Worm (Caenorhabditis elegans): ENCODE results near the gene rpl-43.

rpl-43 gene

ce11 chrII:14143838-14144268 is 11.2 kb upstream of the rpl-43 start, which contains the start of gene W03H9.2 (continued):
- TF ChIP-seq lsy-27 (tag; optimal IDR thresholded peaks at IDR 0.05; ENCODE audit: borderline replicate concordance, insufficient read depth) (no peak), cebp-1 (GFP tag; IDR thresholded peaks at IDR 0.05) (no peak), cebp-1 (tag; optimal IDR thresholded peaks at IDR 0.05) (peak; percentile 51), mxl-1 (tag; optimal IDR thresholded peaks at IDR 0.05) (no peak), nfya-1 (tag; optimal IDR thresholded peaks at IDR 0.05; ENCODE audit: borderline replicate concordance, insufficient read depth) (no peak), F10E7.11 (tag; optimal IDR thresholded peaks at IDR 0.05) (no peak), Y79H2A.3 (GFP tag; conservative IDR thresholded peaks at IDR 0.05) (no peak), tbp1 (GFP tag; optimal IDR thresholded peaks at IDR 0.05) (peak; percentile 37), F52B5.7 (tag; optimal IDR thresholded peaks at IDR 0.05) (no peak), repo-1 (tag; optimal IDR thresholded peaks at IDR 0.05) (no peak), hmg-20 (GFP tag; IDR thresholded peaks at IDR 0.05) (no peak), ets-4 (GFP tag; optimal IDR thresholded peaks at IDR 0.05) (no peak), tlf-1 (GFP tag; optimal IDR thresholded peaks at IDR 0.05) (no peak), snpc-1.3 (tag; optimal IDR thresholded peaks at IDR 0.05; ENCODE audit: insufficient read depth) (no peak), nhr-179 (tag; optimal IDR thresholded peaks at IDR 0.05) (no peak), sdz-38 (tag; optimal IDR thresholded peaks at IDR 0.05) (no peak), Y67H2A.10 (GFP tag; conservative IDR thresholded peaks at IDR 0.05) (no peak), B0035.1 (tag; optimal IDR thresholded peaks at IDR 0.05) (no peak), lsl-1 (GFP tag; optimal IDR thresholded peaks at IDR 0.05) (peak; percentile 9), madf-8 (GFP tag; conservative IDR thresholded peaks at IDR 0.05) (no peak), rec-8 (tag; optimal IDR thresholded peaks at IDR 0.05) (peak in 1 of 2 experiments; percentile 39), C06A6.2 (GFP tag; conservative IDR thresholded peaks at IDR 0.05) (no peak), ceh-58 (GFP tag; IDR thresholded peaks at IDR 0.05) (no peak), let-526 (GFP tag; IDR thresholded peaks at IDR 0.05) (0 out of 2 replicates have a peak, but pooled peaks have one; percentile 10), let-607 (tag; optimal IDR thresholded peaks at IDR 0.05) (peak in 1 of 2 experiments; percentile 43), pbrm-1 (GFP tag; IDR thresholded peaks at IDR 0.05) (peak; percentile 43; the same call in 1 of the 2 replicates), Y53G8AR.9 (GFP tag; conservative IDR thresholded peaks at IDR 0.05) (no peak), Y56A3A.18 (GFP tag; IDR thresholded peaks at IDR 0.05) (no peak), aptf-3 (GFP tag; IDR thresholded peaks at IDR 0.05) (no peak), lir-1 (GFP tag; conservative IDR thresholded peaks at IDR 0.05) (peak; percentile 30; the same call in 1 of the 2 replicates), sea-2 (GFP tag; IDR thresholded peaks at IDR 0.05) (no peak), aptf-2 (GFP tag; conservative IDR thresholded peaks at IDR 0.05) (no peak; the same call in 1 of the 2 replicates), zim-3 (tag; optimal IDR thresholded peaks at IDR 0.05) (no peak), attf-6 (GFP tag; IDR thresholded peaks at IDR 0.05) (no peak), fkh-3 (tag; optimal IDR thresholded peaks at IDR 0.05) (no peak), egl-44 (GFP tag; IDR thresholded peaks at IDR 0.05) (no peak), ceh-100 (GFP tag; IDR thresholded peaks at IDR 0.05) (peak; percentile 96), ztf-25 (GFP tag; IDR thresholded peaks at IDR 0.05) (no peak), F23B12.7 (tag; optimal IDR thresholded peaks at IDR 0.05; ENCODE audit: insufficient read depth) (no peak), him-1 (tag; optimal IDR thresholded peaks at IDR 0.05) (no peak), unc-62 (GFP tag; optimal IDR thresholded peaks at IDR 0.05) (no peak), ccch-3 (GFP tag; optimal IDR thresholded peaks at IDR 0.05) (peak; percentile 46)
